Fruit fly (Drosophila melanogaster): ENCODE results near the gene CG6813.
A peak's percentile ranks its signal among the peaks of the same experiment; 100 is the strongest.

The CG6813 gene

dm6 chr3R:11617849-11618248 is 8.6 kb downstream of the CG6813 start:
- no peak for TF ChIP-seq CG8301 (tag; optimal IDR thresholded peaks at IDR 0.05)
- TF ChIP-seq Ets98B (GFP tag; IDR thresholded peaks at IDR 0.05): no peak
- peak; percentile 51; the same call in 1 of the 3 replicates for TF ChIP-seq fd96Ca (GFP tag; IDR thresholded peaks at IDR 0.05)
- TF ChIP-seq Pif1B (GFP tag; optimal IDR thresholded peaks at IDR 0.05): no peak
- TF ChIP-seq CG12605 (GFP tag; IDR thresholded peaks at IDR 0.05): no peak
- TF ChIP-seq CG13204 (GFP tag; optimal IDR thresholded peaks at IDR 0.05): no peak
- TF ChIP-seq Snoo (tag; optimal IDR thresholded peaks at IDR 0.05): no peak
- TF ChIP-seq CG10348 (GFP tag; IDR thresholded peaks at IDR 0.05): no peak
- TF ChIP-seq gl (tag; optimal IDR thresholded peaks at IDR 0.05): no peak
- TF ChIP-seq EcR (GFP tag; optimal IDR thresholded peaks at IDR 0.05): peak; percentile 68
- peak; percentile 41; the same call in 2 of the 3 replicates for TF ChIP-seq CG4496 (GFP tag; IDR thresholded peaks at IDR 0.05)
- TF ChIP-seq CG17806 (tag; optimal IDR thresholded peaks at IDR 0.05): no peak

DNA sequence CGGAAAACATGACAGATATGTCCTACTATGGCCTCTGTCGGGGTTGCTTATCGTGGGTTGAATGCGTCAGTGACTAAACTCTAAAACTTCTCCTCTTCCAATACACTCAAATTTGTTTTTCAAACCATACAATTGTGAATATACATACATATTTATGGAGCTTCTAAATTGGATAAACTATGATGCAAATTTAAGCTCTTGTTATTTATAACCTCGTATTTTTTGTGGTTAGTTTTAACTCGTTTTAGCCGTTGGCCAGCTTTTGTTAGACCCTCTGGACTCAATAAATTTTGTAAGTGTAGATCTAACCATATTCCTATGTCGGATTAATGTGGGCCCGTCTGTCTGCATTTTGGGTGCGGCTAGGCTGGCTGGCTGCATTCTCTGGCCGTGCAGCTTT is 9.1 kb downstream of the CG6813 start:
- TF ChIP-seq CG14655 (GFP tag; optimal IDR thresholded peaks at IDR 0.05) (peak; percentile 78), CG34367 (tag; optimal IDR thresholded peaks at IDR 0.05) (peak; percentile 18), CG17806 (tag; optimal IDR thresholded peaks at IDR 0.05) (peak; percentile 45), CG13204 (GFP tag; optimal IDR thresholded peaks at IDR 0.05) (no peak), Pif1B (GFP tag; optimal IDR thresholded peaks at IDR 0.05) (no peak), CG32121 (GFP tag; IDR thresholded peaks at IDR 0.05) (no peak), Ets98B (GFP tag; IDR thresholded peaks at IDR 0.05) (peak; percentile 38; the same call in 1 of the 2 replicates), CG15710 (tag; optimal IDR thresholded peaks at IDR 0.05) (peak; percentile 15), CG12605 (GFP tag; IDR thresholded peaks at IDR 0.05) (0 out of 2 replicates have a peak, but pooled peaks have one; percentile 41), CG4496 (GFP tag; IDR thresholded peaks at IDR 0.05) (peak; percentile 38; the same call in 1 of the 3 replicates), CG8159 (tag; optimal IDR thresholded peaks at IDR 0.05) (peak; percentile 30), CG9948 (tag; optimal IDR thresholded peaks at IDR 0.05) (peak; percentile 52), gl (tag; optimal IDR thresholded peaks at IDR 0.05) (peak; percentile 23), D1 (tag; optimal IDR thresholded peaks at IDR 0.05) (no peak), CG8301 (tag; optimal IDR thresholded peaks at IDR 0.05) (peak; percentile 76), fd96Ca (GFP tag; IDR thresholded peaks at IDR 0.05) (0 out of 3 replicates have a peak, but pooled peaks have one; percentile 40)

- peak; percentile 76 for TF ChIP-seq CG14655 (GFP tag; optimal IDR thresholded peaks at IDR 0.05)
- peak; percentile 28; the same call in 1 of the 2 replicates for TF ChIP-seq CG32121 (GFP tag; IDR thresholded peaks at IDR 0.05)
- TF ChIP-seq Snoo (tag; optimal IDR thresholded peaks at IDR 0.05): no peak
- TF ChIP-seq Ets98B (GFP tag; IDR thresholded peaks at IDR 0.05): no peak
- peak; percentile 29 for TF ChIP-seq Pif1B (GFP tag; optimal IDR thresholded peaks at IDR 0.05)
- peak; percentile 24 for TF ChIP-seq CG34367 (tag; optimal IDR thresholded peaks at IDR 0.05)
- TF ChIP-seq CG17806 (tag; optimal IDR thresholded peaks at IDR 0.05): peak; percentile 21
- TF ChIP-seq CG8301 (tag; optimal IDR thresholded peaks at IDR 0.05): peak; percentile 63
- no peak for TF ChIP-seq EcR (GFP tag; optimal IDR thresholded peaks at IDR 0.05)
- TF ChIP-seq CG4496 (GFP tag; IDR thresholded peaks at IDR 0.05): peak; percentile 4; the same call in 1 of the 3 replicates
- TF ChIP-seq fd96Ca (GFP tag; IDR thresholded peaks at IDR 0.05): no peak
- TF ChIP-seq D1 (tag; optimal IDR thresholded peaks at IDR 0.05): no peak
- TF ChIP-seq CG15710 (tag; optimal IDR thresholded peaks at IDR 0.05): peak; percentile 47
- TF ChIP-seq CG8159 (tag; optimal IDR thresholded peaks at IDR 0.05): peak; percentile 36
- no peak for TF ChIP-seq CG10348 (GFP tag; IDR thresholded peaks at IDR 0.05)
- no peak for TF ChIP-seq rn (GFP tag; IDR thresholded peaks at IDR 0.05)
- peak; percentile 55 for TF ChIP-seq CG9948 (tag; optimal IDR thresholded peaks at IDR 0.05)
These were observed 10.2 kb downstream of the CG6813 start for dm6 chr3R:11616219-11616618.

DNA sequence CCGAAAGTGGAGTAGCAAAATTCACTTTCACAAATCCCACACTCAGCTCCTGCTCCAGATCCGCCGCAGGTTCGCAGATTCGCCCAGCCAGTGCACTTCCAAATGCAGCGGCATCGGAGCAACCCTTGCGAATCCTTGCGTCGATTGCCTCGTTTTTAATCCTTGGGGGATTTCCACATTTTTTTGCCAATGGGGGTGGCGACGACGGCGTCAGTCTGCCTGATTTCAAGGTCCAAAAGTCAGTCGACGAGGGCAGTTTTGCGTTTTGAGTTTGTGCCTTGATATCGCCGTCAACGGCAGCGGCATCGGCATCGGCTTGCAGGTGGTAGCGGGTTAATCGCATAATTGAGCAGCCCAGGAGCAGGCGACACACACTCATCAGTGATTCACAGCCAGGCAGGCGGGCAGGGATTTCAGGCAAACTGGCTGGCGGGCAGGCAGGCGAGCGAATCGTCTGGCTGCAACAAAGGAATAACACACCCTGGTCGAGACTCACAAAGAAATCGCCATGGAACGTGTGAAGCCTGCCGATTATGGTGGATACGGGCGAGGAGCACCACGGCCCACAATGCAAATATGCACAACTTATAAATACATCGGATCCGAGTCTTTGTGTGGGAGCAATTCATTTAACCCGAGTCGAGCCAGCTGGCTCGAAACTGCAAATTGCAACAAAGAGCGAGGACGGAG is 10.9 kb downstream of the CG6813 start:
- TF ChIP-seq Pif1B (GFP tag; optimal IDR thresholded peaks at IDR 0.05) (no peak), CG14655 (GFP tag; optimal IDR thresholded peaks at IDR 0.05) (no peak), CG8301 (tag; optimal IDR thresholded peaks at IDR 0.05) (no peak), CG8159 (tag; optimal IDR thresholded peaks at IDR 0.05) (peak; percentile 26), CG9948 (tag; optimal IDR thresholded peaks at IDR 0.05) (no peak), rn (GFP tag; IDR thresholded peaks at IDR 0.05) (no peak), Pif1A (GFP tag; optimal IDR thresholded peaks at IDR 0.05) (no peak), gl (tag; optimal IDR thresholded peaks at IDR 0.05) (no peak), EcR (GFP tag; optimal IDR thresholded peaks at IDR 0.05) (peak; percentile 71), CG12605 (GFP tag; IDR thresholded peaks at IDR 0.05) (no peak), CG17806 (tag; optimal IDR thresholded peaks at IDR 0.05) (no peak), Snoo (tag; optimal IDR thresholded peaks at IDR 0.05) (no peak), CG32121 (GFP tag; IDR thresholded peaks at IDR 0.05) (no peak), CG13204 (GFP tag; optimal IDR thresholded peaks at IDR 0.05) (peak; percentile 6)

DNA sequence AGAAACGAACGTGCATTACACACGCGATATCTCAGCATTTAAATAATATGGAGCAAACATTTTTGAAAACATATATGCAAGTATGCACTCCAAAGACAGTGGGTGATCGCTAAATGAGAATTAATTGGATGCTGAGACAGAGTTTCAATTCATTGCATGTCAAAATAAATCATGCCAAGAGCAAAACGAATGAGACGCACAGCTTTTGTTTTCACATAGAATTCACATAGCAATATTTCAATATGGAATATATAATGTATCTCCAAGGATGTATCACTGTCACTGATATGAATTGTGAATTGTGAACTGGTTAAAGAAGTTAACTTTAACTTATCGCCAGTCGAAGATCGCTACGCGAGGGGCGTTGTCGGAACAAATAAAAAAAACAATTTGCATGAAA is 11.9 kb downstream of the CG6813 start:
- TF ChIP-seq CG12605 (GFP tag; IDR thresholded peaks at IDR 0.05): no peak
- TF ChIP-seq CG8159 (tag; optimal IDR thresholded peaks at IDR 0.05): peak; percentile 33
- TF ChIP-seq CG10348 (GFP tag; IDR thresholded peaks at IDR 0.05): no peak
- no peak for TF ChIP-seq rn (GFP tag; IDR thresholded peaks at IDR 0.05)
- peak; percentile 39 for TF ChIP-seq CG17806 (tag; optimal IDR thresholded peaks at IDR 0.05)
- peak; percentile 31 for TF ChIP-seq Pif1B (GFP tag; optimal IDR thresholded peaks at IDR 0.05)
- TF ChIP-seq fd96Ca (GFP tag; IDR thresholded peaks at IDR 0.05): peak; percentile 46; the same call in 1 of the 3 replicates
- peak; percentile 2 for TF ChIP-seq CG8301 (tag; optimal IDR thresholded peaks at IDR 0.05)
- peak; percentile 22 for TF ChIP-seq CG34367 (tag; optimal IDR thresholded peaks at IDR 0.05)
- no peak for TF ChIP-seq CG13204 (GFP tag; optimal IDR thresholded peaks at IDR 0.05)
- peak; percentile 37 for TF ChIP-seq Snoo (tag; optimal IDR thresholded peaks at IDR 0.05)
- no peak for TF ChIP-seq gl (tag; optimal IDR thresholded peaks at IDR 0.05)
- TF ChIP-seq CG4496 (GFP tag; IDR thresholded peaks at IDR 0.05): peak; percentile 63; the same call in 2 of the 3 replicates
- TF ChIP-seq D1 (tag; optimal IDR thresholded peaks at IDR 0.05): no peak
- peak; percentile 3 for TF ChIP-seq CG14655 (GFP tag; optimal IDR thresholded peaks at IDR 0.05)
- TF ChIP-seq CG15710 (tag; optimal IDR thresholded peaks at IDR 0.05): peak; percentile 36
- TF ChIP-seq Ets98B (GFP tag; IDR thresholded peaks at IDR 0.05): peak; percentile 39
- TF ChIP-seq Pif1A (GFP tag; optimal IDR thresholded peaks at IDR 0.05): peak; percentile 39
- TF ChIP-seq CG32121 (GFP tag; IDR thresholded peaks at IDR 0.05): peak; percentile 56

Data from whole organism, pupa.